Worm (Caenorhabditis elegans): Measurements from ENCODE around the gene unc-33.

DNA sequence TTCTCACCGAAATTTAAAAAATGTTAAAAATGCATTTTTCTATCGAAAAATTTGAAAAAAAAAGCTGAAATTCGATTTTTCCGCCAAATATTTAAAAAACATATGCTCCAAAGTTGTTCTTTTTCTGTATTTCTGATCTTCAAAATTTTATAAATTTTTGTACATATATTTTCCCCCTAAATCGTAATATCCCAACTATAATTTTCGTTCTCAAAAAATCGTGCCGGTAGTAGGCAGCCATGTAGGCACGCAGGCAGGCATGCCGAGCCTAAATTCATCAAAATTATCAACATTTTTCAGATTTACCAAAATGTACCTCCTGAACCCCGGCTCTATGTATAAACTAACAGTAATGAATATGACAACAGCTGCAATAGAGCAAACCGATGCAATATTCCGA is 48.2 kb downstream of the unc-33 start, which contains the start of gene sre-5:
- no peak for TF ChIP-seq ztf-29 (GFP tag; IDR thresholded peaks at IDR 0.05)
- TF ChIP-seq ref-1 (GFP tag; conservative IDR thresholded peaks at IDR 0.05): no peak
- no peak for TF ChIP-seq flt-1 (GFP tag; IDR thresholded peaks at IDR 0.05)
- TF ChIP-seq T22C8.4 (GFP tag; IDR thresholded peaks at IDR 0.05): no peak
- TF ChIP-seq klf-2 (GFP tag; conservative IDR thresholded peaks at IDR 0.05): no peak
- no peak for TF ChIP-seq cog-1 (tag; optimal IDR thresholded peaks at IDR 0.05)
